Worm (Caenorhabditis elegans) whole organism, mixed stage, embryonic: ENCODE measurements around the gene idpc-7.

ENCODE experiments used
- elt-1 ChIP-seq: sonication (generic microtip); optimal IDR thresholded peaks from 2 replicates; lab custom pipeline; 2017; ENCODE audit warnings: missing genetic modification characterization, mild to moderate bottlenecking, missing compliant biosample characterization, antibody characterized with exemption, moderate library complexity, borderline replicate concordance; ENCODE audit not compliant: insufficient read depth
- flh-1 ChIP-seq: fragments of 200-800 bp; sonication (Bioruptor generic); optimal IDR thresholded peaks from 2 replicates; lab custom pipeline; 2018; ENCODE audit warnings: mild to moderate bottlenecking, missing genetic modification characterization, moderate library complexity, missing compliant biosample characterization
- lin-13 ChIP-seq: fragments of 150-350 bp; optimal IDR thresholded peaks from 2 replicates; lab custom pipeline; 2014; ENCODE audit warnings: missing biosample characterization, missing genetic modification characterization
- lsy-2 ChIP-seq: fragments of 150-350 bp; optimal IDR thresholded peaks from 2 replicates; lab custom pipeline; 2014; ENCODE audit warnings: missing biosample characterization, missing genetic modification characterization
- nhr-237 ChIP-seq: fragments of 150-350 bp; optimal IDR thresholded peaks from 2 replicates; lab custom pipeline; 2014; ENCODE audit warnings: missing biosample characterization, missing genetic modification characterization
- nhr-76 ChIP-seq: sonication (generic microtip); optimal IDR thresholded peaks from 2 replicates; lab custom pipeline; 2017; ENCODE audit warnings: missing biosample characterization, missing genetic modification characterization
- pha-4 ChIP-seq: fragments of 150-350 bp; optimal IDR thresholded peaks from 2 replicates; lab custom pipeline; 2018; ENCODE audit warnings: missing biosample characterization, missing genetic modification reagents, missing genetic modification characterization
- snpc-4 ChIP-seq: fragments of 150-350 bp; optimal IDR thresholded peaks from 2 replicates; lab custom pipeline; 2014; ENCODE audit warnings: missing biosample characterization, missing genetic modification characterization
- unc-62 ChIP-seq: fragments of 150-350 bp; optimal IDR thresholded peaks from 2 replicates; lab custom pipeline; 2014; ENCODE audit warnings: missing biosample characterization, missing genetic modification reagents, missing genetic modification characterization

DNA sequence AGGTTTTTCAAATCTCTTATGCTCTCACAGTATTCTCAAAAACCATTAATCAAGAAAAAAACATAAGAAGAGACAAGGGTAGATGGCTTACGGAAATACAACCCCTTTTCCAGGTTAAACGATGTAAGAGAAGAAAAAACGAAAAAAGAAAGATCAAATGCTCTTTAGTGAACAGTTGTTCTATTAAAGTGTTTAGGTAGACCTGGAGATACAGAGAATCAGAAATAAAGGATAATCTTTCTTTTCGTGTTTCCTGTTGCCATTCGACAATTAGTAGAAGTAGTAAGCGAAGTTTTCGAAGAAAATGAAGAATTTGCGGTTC, 35.5 kb downstream of the idpc-7 start, which contains the start of gene K09G1.1:
- TF ChIP-seq snpc-4 = no peak
- no peak for TF ChIP-seq elt-1 (tag; lab: Kevin White, UChicago)
- TF ChIP-seq flh-1 (GFP tag; lab: Kevin White, UChicago) = no peak
- TF ChIP-seq lin-13 = no peak
- no peak for TF ChIP-seq nhr-76
- no peak for TF ChIP-seq pha-4
- no peak for TF ChIP-seq lsy-2
- TF ChIP-seq nhr-237 (tag; lab: Kevin White, UChicago) = no peak
- TF ChIP-seq unc-62 (GFP tag; lab: Kevin White, UChicago) = no peak
